Fruit fly (Drosophila melanogaster): ENCODE data around the gene CG32371.

Gene CG32371

dm6 chr3L:7808491-7809162, 40.5 kb upstream of the CG32371 start:
- TF ChIP-seq gl (tag; optimal IDR thresholded peaks at IDR 0.05) (peak; percentile 7), CG12605 (GFP tag; IDR thresholded peaks at IDR 0.05) (peak; percentile 68; the same call in 1 of the 2 replicates), CG32121 (GFP tag; IDR thresholded peaks at IDR 0.05) (peak; percentile 38; the same call in 1 of the 2 replicates), Ets98B (GFP tag; IDR thresholded peaks at IDR 0.05) (peak; percentile 45; the same call in 1 of the 2 replicates), fd96Ca (GFP tag; IDR thresholded peaks at IDR 0.05) (peak; percentile 53; the same call in 1 of the 3 replicates), CG14655 (GFP tag; optimal IDR thresholded peaks at IDR 0.05) (no peak), CG10348 (GFP tag; IDR thresholded peaks at IDR 0.05) (no peak), D1 (tag; optimal IDR thresholded peaks at IDR 0.05) (no peak), CG4496 (GFP tag; IDR thresholded peaks at IDR 0.05) (peak; percentile 47; the same call in 1 of the 3 replicates), Pif1B (GFP tag; optimal IDR thresholded peaks at IDR 0.05) (no peak), EcR (GFP tag; optimal IDR thresholded peaks at IDR 0.05) (peak; percentile 62)

- TF ChIP-seq EcR (GFP tag; optimal IDR thresholded peaks at IDR 0.05) (no peak), CG8159 (tag; optimal IDR thresholded peaks at IDR 0.05) (no peak), gl (tag; optimal IDR thresholded peaks at IDR 0.05) (no peak), Pif1A (GFP tag; optimal IDR thresholded peaks at IDR 0.05) (no peak), CG32121 (GFP tag; IDR thresholded peaks at IDR 0.05) (no peak), CG9948 (tag; optimal IDR thresholded peaks at IDR 0.05) (no peak), Ets98B (GFP tag; IDR thresholded peaks at IDR 0.05) (no peak), CG8301 (tag; optimal IDR thresholded peaks at IDR 0.05) (no peak), D1 (tag; optimal IDR thresholded peaks at IDR 0.05) (no peak), CG17806 (tag; optimal IDR thresholded peaks at IDR 0.05) (no peak), CG12605 (GFP tag; IDR thresholded peaks at IDR 0.05) (no peak), CG15710 (tag; optimal IDR thresholded peaks at IDR 0.05) (no peak), CG10348 (GFP tag; IDR thresholded peaks at IDR 0.05) (no peak), CG4496 (GFP tag; IDR thresholded peaks at IDR 0.05) (no peak), CG14655 (GFP tag; optimal IDR thresholded peaks at IDR 0.05) (no peak), CG34367 (tag; optimal IDR thresholded peaks at IDR 0.05) (no peak), Pif1B (GFP tag; optimal IDR thresholded peaks at IDR 0.05) (no peak), CG13204 (GFP tag; optimal IDR thresholded peaks at IDR 0.05) (no peak), rn (GFP tag; IDR thresholded peaks at IDR 0.05) (no peak), fd96Ca (GFP tag; IDR thresholded peaks at IDR 0.05) (no peak)
These were observed 39.6 kb upstream of the CG32371 start for dm6 chr3L:7807552-7808402.

DNA sequence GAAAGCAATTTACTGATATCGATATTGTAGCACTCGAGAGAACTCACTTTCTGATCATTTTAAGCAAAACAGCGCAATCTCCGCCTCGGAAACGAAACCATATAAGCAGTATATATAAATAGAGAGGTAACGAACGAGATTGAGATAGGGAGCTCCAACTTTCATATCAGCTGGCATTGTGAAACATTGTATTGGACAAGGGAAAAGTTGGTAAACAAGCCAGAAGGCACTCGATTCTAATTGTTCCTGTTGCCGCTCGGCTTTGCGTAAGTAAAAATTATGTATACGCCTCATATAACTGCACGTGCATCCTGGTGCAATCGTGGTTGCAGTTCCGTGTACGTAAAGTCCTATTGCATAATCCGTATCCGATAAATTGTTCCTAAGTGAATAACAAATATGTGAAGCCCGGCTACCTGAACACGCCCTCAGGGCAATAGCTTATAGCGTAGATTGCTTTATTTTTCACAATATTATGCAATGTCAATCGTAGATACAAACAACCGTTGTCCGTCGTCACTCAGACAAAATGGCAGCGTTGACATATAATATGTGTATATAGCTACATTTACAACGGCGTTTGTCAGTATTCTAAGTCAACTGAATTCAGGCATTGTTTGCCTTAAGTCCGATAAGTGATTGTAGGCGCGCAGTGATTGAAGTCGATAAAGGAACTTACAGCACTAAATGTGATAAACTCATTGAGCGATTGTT, 38.5 kb upstream of the CG32371 start:
- TF ChIP-seq EcR (GFP tag; optimal IDR thresholded peaks at IDR 0.05): peak; percentile 36
- TF ChIP-seq CG15710 (tag; optimal IDR thresholded peaks at IDR 0.05): no peak

DNA sequence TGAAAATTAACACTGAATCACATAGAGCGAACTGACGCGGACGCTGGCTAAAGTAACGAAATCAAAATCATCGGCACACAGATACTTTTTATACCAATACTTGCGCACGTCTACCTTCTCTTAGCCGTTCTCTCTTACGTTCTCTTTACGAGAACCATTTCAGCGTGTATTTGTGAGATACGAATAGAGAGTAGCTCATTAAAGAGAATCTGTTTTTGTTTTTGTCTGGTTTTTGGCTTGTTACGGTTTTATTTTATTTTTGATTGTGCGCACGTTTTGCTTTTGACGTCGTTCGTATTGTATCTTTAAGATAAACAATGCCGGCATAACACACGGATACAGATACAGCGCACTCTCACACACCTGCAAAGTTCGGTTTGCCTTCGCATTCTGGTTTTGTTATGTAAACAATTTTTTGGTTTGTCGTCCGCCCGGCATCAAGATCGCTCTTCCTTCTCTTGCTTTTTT, 37.2 kb upstream of the CG32371 start:
- TF ChIP-seq CG12605 (GFP tag; IDR thresholded peaks at IDR 0.05) (peak; percentile 81), Snoo (tag; optimal IDR thresholded peaks at IDR 0.05) (peak; percentile 29), gl (tag; optimal IDR thresholded peaks at IDR 0.05) (peak; percentile 76), CG4496 (GFP tag; IDR thresholded peaks at IDR 0.05) (peak; percentile 21; the same call in 1 of the 3 replicates), CG17806 (tag; optimal IDR thresholded peaks at IDR 0.05) (no peak), CG9948 (tag; optimal IDR thresholded peaks at IDR 0.05) (no peak), fd96Ca (GFP tag; IDR thresholded peaks at IDR 0.05) (peak; percentile 52; the same call in 2 of the 3 replicates), Ets98B (GFP tag; IDR thresholded peaks at IDR 0.05) (peak; percentile 54; the same call in 1 of the 2 replicates), CG32121 (GFP tag; IDR thresholded peaks at IDR 0.05) (0 out of 2 replicates have a peak, but pooled peaks have one; percentile 48), D1 (tag; optimal IDR thresholded peaks at IDR 0.05) (no peak), EcR (GFP tag; optimal IDR thresholded peaks at IDR 0.05) (peak; percentile 69), CG14655 (GFP tag; optimal IDR thresholded peaks at IDR 0.05) (no peak), CG8301 (tag; optimal IDR thresholded peaks at IDR 0.05) (no peak), CG10348 (GFP tag; IDR thresholded peaks at IDR 0.05) (no peak), Pif1B (GFP tag; optimal IDR thresholded peaks at IDR 0.05) (no peak), CG34367 (tag; optimal IDR thresholded peaks at IDR 0.05) (peak; percentile 24), CG13204 (GFP tag; optimal IDR thresholded peaks at IDR 0.05) (peak; percentile 6), Pif1A (GFP tag; optimal IDR thresholded peaks at IDR 0.05) (no peak), rn (GFP tag; IDR thresholded peaks at IDR 0.05) (no peak), CG8159 (tag; optimal IDR thresholded peaks at IDR 0.05) (peak; percentile 29), CG15710 (tag; optimal IDR thresholded peaks at IDR 0.05) (peak; percentile 41)

Data from whole organism, pupa.